Fruit fly (Drosophila melanogaster) whole organism, embryonic: ENCODE measurements around the gene Gprk2.
A peak's percentile ranks its signal among the peaks of the same experiment; 100 is the strongest.

Source experiments
- Abd-B ChIP-seq: fragments of 200-800 bp; sonication (Bioruptor generic); optimal IDR thresholded peaks from 2 replicates; lab custom pipeline; 2018; ENCODE audit warnings: missing biosample characterization, mild to moderate bottlenecking, missing genetic modification characterization, moderate library complexity
- Adf1 ChIP-seq: fragments of 200-800 bp; sonication (Bioruptor generic); IDR thresholded peaks from 2 replicates; pipeline ENCODE4 v1.3.6; 2022; ENCODE audit warnings: missing biosample characterization, missing genetic modification characterization
- BEAF-32 ChIP-seq: fragments of 200-800 bp; sonication (Bioruptor generic); optimal IDR thresholded peaks from 3 replicates; lab custom pipeline; 2017; ENCODE audit warnings: missing biosample characterization, missing genetic modification characterization, mild to moderate bottlenecking, moderate library complexity, missing genetic modification reagents
- CG13624 ChIP-seq: fragments of 200-800 bp; sonication (Bioruptor generic); optimal IDR thresholded peaks from 2 replicates; lab custom pipeline; 2016; ENCODE audit warnings: missing biosample characterization, missing genetic modification characterization
- CG13894 ChIP-seq: fragments of 200-800 bp; sonication (Bioruptor generic); optimal IDR thresholded peaks from 3 replicates; lab custom pipeline; 2018; ENCODE audit warnings: missing biosample characterization, mild to moderate bottlenecking, missing genetic modification characterization, moderate library complexity
- CG1603 ChIP-seq: fragments of 200-800 bp; sonication (Bioruptor generic); optimal IDR thresholded peaks from 2 replicates; lab custom pipeline; 2019; ENCODE audit warnings: missing biosample characterization, mild to moderate bottlenecking, missing genetic modification characterization, moderate library complexity
- CG17359 ChIP-seq: fragments of 200-800 bp; sonication (Bioruptor generic); optimal IDR thresholded peaks from 3 replicates; lab custom pipeline; 2018; ENCODE audit warnings: missing biosample characterization, mild to moderate bottlenecking, missing genetic modification characterization, moderate library complexity
- CG17802 ChIP-seq: fragments of 200-800 bp; sonication (Bioruptor generic); optimal IDR thresholded peaks from 2 replicates; lab custom pipeline; 2018; ENCODE audit warnings: missing biosample characterization, mild to moderate bottlenecking, missing genetic modification characterization, moderate library complexity
- CG18011 ChIP-seq: fragments of 200-800 bp; sonication (Bioruptor generic); optimal IDR thresholded peaks from 2 replicates; lab custom pipeline; 2017; ENCODE audit warnings: missing biosample characterization, missing genetic modification characterization, mild to moderate bottlenecking, moderate library complexity, missing genotype
- CG18262 ChIP-seq: fragments of 200-800 bp; optimal IDR thresholded peaks from 3 replicates; lab custom pipeline; 2019; ENCODE audit warnings: missing biosample characterization, mild to moderate bottlenecking, missing genetic modification characterization, moderate library complexity
- CG2120 ChIP-seq: fragments of 200-800 bp; sonication (Bioruptor generic); optimal IDR thresholded peaks from 3 replicates; lab custom pipeline; 2016; ENCODE audit warnings: missing biosample characterization, missing genetic modification characterization
- CG31365 ChIP-seq: fragments of 200-800 bp; sonication (Bioruptor generic); optimal IDR thresholded peaks from 2 replicates; lab custom pipeline; 2018; ENCODE audit warnings: missing biosample characterization, mild to moderate bottlenecking, missing genetic modification characterization
- CG3163 ChIP-seq: fragments of 200-800 bp; sonication (Bioruptor generic); optimal IDR thresholded peaks from 3 replicates; lab custom pipeline; 2016; ENCODE audit warnings: missing biosample characterization, missing genetic modification characterization
- CG4360 ChIP-seq: fragments of 200-800 bp; sonication (Bioruptor generic); IDR thresholded peaks from 2 replicates; pipeline ENCODE4 v1.3.6; 2022; ENCODE audit warnings: missing biosample characterization, missing genetic modification characterization
- CG8281 ChIP-seq: fragments of 200-800 bp; sonication (Bioruptor generic); optimal IDR thresholded peaks from 2 replicates; lab custom pipeline; 2018; ENCODE audit warnings: missing biosample characterization, mild to moderate bottlenecking, missing genetic modification characterization, moderate library complexity
- CoRest ChIP-seq: fragments of 200-800 bp; sonication (Bioruptor generic); optimal IDR thresholded peaks from 3 replicates; lab custom pipeline; 2018; ENCODE audit warnings: missing biosample characterization, mild to moderate bottlenecking, missing genetic modification characterization, moderate library complexity
- HLHmδ ChIP-seq: fragments of 200-800 bp; sonication (Bioruptor generic); optimal IDR thresholded peaks from 2 replicates; lab custom pipeline; 2018; ENCODE audit warnings: missing biosample characterization, mild to moderate bottlenecking, missing genetic modification characterization, moderate library complexity
- Hand ChIP-seq: fragments of 200-800 bp; sonication (Bioruptor generic); optimal IDR thresholded peaks from 2 replicates; lab custom pipeline; 2017; ENCODE audit warnings: mild to moderate bottlenecking, missing biosample characterization, missing genetic modification reagents, missing genetic modification characterization
- Hr51 ChIP-seq, 2 experiments: fragments of 200-800 bp; sonication (Bioruptor generic); optimal IDR thresholded peaks; 2 replicates in 1 of 2; 3 replicates in 1 of 2; lab custom pipeline; 2016 to 2018; ENCODE audit warnings: missing biosample characterization in 2 of 2, missing genetic modification characterization in 2 of 2, mild to moderate bottlenecking in 1 of 2, moderate library complexity in 1 of 2
- Hr78 ChIP-seq, 2 experiments: fragments of 200-800 bp in 1 of 2; fragments of >200 bp in 1 of 2; sonication (Bioruptor generic) in 1 of 2; optimal IDR thresholded peaks; 2 replicates each; lab custom pipeline; 2017 to 2019; ENCODE audit warnings: missing biosample characterization in 2 of 2, missing genetic modification characterization in 2 of 2, mild to moderate bottlenecking in 1 of 2, moderate library complexity in 1 of 2
- Mad ChIP-seq: fragments of 200-800 bp; sonication (Bioruptor generic); optimal IDR thresholded peaks from 2 replicates; lab custom pipeline; 2016; ENCODE audit warnings: missing biosample characterization, missing genetic modification characterization
- Scr ChIP-seq: fragments of 200-800 bp; sonication (Bioruptor generic); IDR thresholded peaks from 2 replicates; pipeline ENCODE4 v1.3.6; 2022; ENCODE audit warnings: missing biosample characterization, missing genetic modification characterization; ENCODE audit not compliant: partially characterized antibody
- Tbp ChIP-seq: fragments of >200 bp; optimal IDR thresholded peaks from 2 replicates; lab custom pipeline; 2018; ENCODE audit warnings: missing biosample characterization, missing genetic modification characterization
- Trl ChIP-seq, 3 experiments: fragments of >200 bp in 2 of 3; fragments of 200-800 bp in 1 of 3; sonication (Bioruptor generic) in 1 of 3; optimal IDR thresholded peaks; 2 replicates in 1 of 3; 3 replicates in 2 of 3; lab custom pipeline; 2016 to 2017; ENCODE audit warnings: missing biosample characterization in 1 of 3, missing genetic modification characterization in 1 of 3
- ab ChIP-seq: fragments of 200-800 bp; sonication (Bioruptor generic); optimal IDR thresholded peaks from 2 replicates; lab custom pipeline; 2016; ENCODE audit warnings: missing biosample characterization, missing genetic modification characterization
- al ChIP-seq: fragments of 200-800 bp; sonication (Bioruptor generic); IDR thresholded peaks from 2 replicates; pipeline ENCODE4 v1.3.6; 2022; ENCODE audit warnings: missing biosample characterization, missing genetic modification characterization
- ash1 ChIP-seq: fragments of 200-800 bp; sonication (Bioruptor generic); optimal IDR thresholded peaks from 2 replicates; lab custom pipeline; 2018; ENCODE audit warnings: missing biosample characterization, mild to moderate bottlenecking, missing genetic modification characterization
- cad ChIP-seq: fragments of >200 bp; optimal IDR thresholded peaks from 2 replicates; lab custom pipeline; 2017; ENCODE audit warnings: missing biosample characterization, missing genetic modification characterization
- croc ChIP-seq: fragments of 200-800 bp; sonication (Bioruptor generic); conservative IDR thresholded peaks from 3 replicates; pipeline ENCODE4 v1.3.6; 2022; ENCODE audit warnings: missing biosample characterization, missing genetic modification characterization
- disco-r ChIP-seq: fragments of 200-800 bp; sonication (Bioruptor generic); optimal IDR thresholded peaks from 2 replicates; lab custom pipeline; 2016; ENCODE audit warnings: missing biosample characterization, missing genetic modification characterization
- dpn ChIP-seq, 2 experiments: fragments of 200-800 bp; sonication (Bioruptor generic); optimal IDR thresholded peaks; 3 replicates each; lab custom pipeline; 2016; ENCODE audit warnings: missing biosample characterization in 2 of 2, missing genetic modification characterization in 2 of 2
- ems ChIP-seq: fragments of 200-800 bp; sonication (Bioruptor generic); optimal IDR thresholded peaks from 3 replicates; lab custom pipeline; 2016; ENCODE audit warnings: missing biosample characterization, missing genetic modification characterization
- gce ChIP-seq: fragments of 200-800 bp; sonication (Bioruptor generic); IDR thresholded peaks from 3 replicates; pipeline ENCODE4 v1.3.6; 2022; ENCODE audit warnings: missing biosample characterization, missing genetic modification characterization
- gcm ChIP-seq: fragments of 200-800 bp; sonication (Bioruptor generic); optimal IDR thresholded peaks from 2 replicates; lab custom pipeline; 2019; ENCODE audit warnings: missing biosample characterization, mild to moderate bottlenecking, missing genetic modification characterization, moderate library complexity
- grn ChIP-seq: fragments of 200-800 bp; sonication (Bioruptor generic); optimal IDR thresholded peaks from 3 replicates; lab custom pipeline; 2017; ENCODE audit warnings: missing biosample characterization, missing genetic modification characterization
- insv ChIP-seq, 2 experiments: fragments of 200-800 bp; sonication (Bioruptor generic); optimal IDR thresholded peaks; 3 replicates each; lab custom pipeline; 2016 to 2018; ENCODE audit warnings: missing biosample characterization in 2 of 2, missing genetic modification characterization in 2 of 2
- jing ChIP-seq: fragments of 200-800 bp; sonication (Bioruptor generic); optimal IDR thresholded peaks from 2 replicates; lab custom pipeline; 2018; ENCODE audit warnings: missing biosample characterization, mild to moderate bottlenecking, missing genetic modification characterization
- lab ChIP-seq: fragments of 200-800 bp; sonication (Bioruptor generic); optimal IDR thresholded peaks from 3 replicates; lab custom pipeline; 2017; ENCODE audit warnings: missing biosample characterization, missing genetic modification characterization, mild to moderate bottlenecking, moderate library complexity, missing genetic modification reagents
- lmd ChIP-seq: fragments of 200-800 bp; sonication (Bioruptor generic); IDR thresholded peaks from 2 replicates; pipeline ENCODE4 v1.3.6; 2022; ENCODE audit warnings: missing biosample characterization, missing genetic modification characterization
- mam ChIP-seq: fragments of 200-800 bp; sonication (Bioruptor generic); optimal IDR thresholded peaks from 3 replicates; lab custom pipeline; 2016; ENCODE audit warnings: missing biosample characterization, missing genetic modification characterization
- nau ChIP-seq: fragments of 200-800 bp; sonication (Bioruptor generic); optimal IDR thresholded peaks from 3 replicates; lab custom pipeline; 2017; ENCODE audit warnings: missing biosample characterization, mild to moderate bottlenecking, missing genetic modification characterization, missing genetic modification reagents
- nom ChIP-seq: fragments of 200-800 bp; sonication (Bioruptor generic); optimal IDR thresholded peaks from 2 replicates; lab custom pipeline; 2017; ENCODE audit warnings: missing biosample characterization, missing genetic modification characterization, mild to moderate bottlenecking, moderate library complexity, missing genetic modification reagents
- peb ChIP-seq: fragments of 200-800 bp; sonication (Bioruptor generic); IDR thresholded peaks from 2 replicates; pipeline ENCODE4 v1.3.6; 2022; ENCODE audit warnings: missing biosample characterization, missing genetic modification characterization
- pnt ChIP-seq: fragments of 200-800 bp; sonication (Bioruptor generic); optimal IDR thresholded peaks from 3 replicates; lab custom pipeline; 2016; ENCODE audit warnings: missing biosample characterization, missing genetic modification characterization
- pzg ChIP-seq: fragments of 200-800 bp; sonication (Bioruptor generic); optimal IDR thresholded peaks from 3 replicates; lab custom pipeline; 2018; ENCODE audit warnings: missing biosample characterization, mild to moderate bottlenecking, missing genetic modification characterization, moderate library complexity
- repo ChIP-seq: fragments of 200-800 bp; sonication (Bioruptor generic); optimal IDR thresholded peaks from 2 replicates; lab custom pipeline; 2016; ENCODE audit warnings: missing biosample characterization, missing genetic modification characterization
- tin ChIP-seq: fragments of 200-800 bp; sonication (Bioruptor generic); optimal IDR thresholded peaks from 3 replicates; lab custom pipeline; 2016; ENCODE audit warnings: missing biosample characterization, missing genetic modification characterization
- usp ChIP-seq: fragments of >200 bp; optimal IDR thresholded peaks from 2 replicates; lab custom pipeline; 2017; ENCODE audit warnings: missing biosample characterization, missing genetic modification characterization
- vvl ChIP-seq: fragments of 200-800 bp; sonication (Bioruptor generic); IDR thresholded peaks from 2 replicates; pipeline ENCODE4 v1.3.6; 2022; ENCODE audit warnings: missing biosample characterization, missing genetic modification characterization
- zf30C ChIP-seq: fragments of 200-800 bp; sonication (Bioruptor generic); optimal IDR thresholded peaks from 3 replicates; lab custom pipeline; 2018; ENCODE audit warnings: missing biosample characterization, mild to moderate bottlenecking, missing genetic modification characterization

The Gprk2 gene

DNA sequence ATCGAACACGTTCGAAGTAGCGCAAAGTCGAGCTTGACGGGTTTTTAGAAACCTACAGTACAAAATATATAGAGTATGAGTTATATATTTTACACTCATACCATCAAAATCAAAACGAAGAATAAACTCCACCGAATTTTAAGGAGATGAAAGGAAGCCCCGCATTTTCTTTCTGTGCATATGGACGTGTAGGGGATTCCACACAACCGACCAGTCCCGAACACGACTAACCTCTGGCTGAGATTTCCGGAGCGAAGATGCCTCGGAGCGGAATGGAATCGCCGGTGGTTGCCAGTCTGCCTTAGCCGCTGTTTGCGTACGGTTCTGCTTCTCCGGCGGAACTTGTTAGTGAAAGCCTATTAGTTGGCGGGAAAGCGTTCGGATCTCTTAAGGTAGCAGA, 20.9 kb upstream of the Gprk2 start (continued):
- TF ChIP-seq Hand (GFP tag; lab: Kevin White, UChicago) (peak; percentile 87), Abd-B (peak; percentile 97), CG3163 (GFP tag; lab: Kevin White, UChicago) (peak; percentile 89), nau (GFP tag; lab: Kevin White, UChicago) (peak; percentile 96), CG8281 (tag; lab: Kevin White, UChicago) (peak; percentile 84), ems (GFP tag; lab: Kevin White, UChicago) (peak; percentile 99), CG2120 (GFP tag; lab: Kevin White, UChicago) (peak; percentile 99), lab (peak; percentile 98), BEAF-32 (GFP tag; lab: Kevin White, UChicago) (peak; percentile 12), grn (peak; percentile 70), Scr (no peak), croc (GFP tag; lab: Robert Waterston, UW) (peak; percentile 98), pnt (peak; percentile 98), Hr51 (GFP tag; optimal IDR thresholded peaks at IDR 0.05; lab: Kevin White, UChicago) (peak; percentile 97 to 98), usp (GFP tag; lab: Kevin White, UChicago) (no peak), mam (GFP tag; lab: Kevin White, UChicago) (peak; percentile 99), CG31365 (tag; lab: Kevin White, UChicago) (peak; percentile 77), disco-r (GFP tag; lab: Kevin White, UChicago) (peak; percentile 95), CG17359 (tag; lab: Kevin White, UChicago) (peak; percentile 97), CG18011 (GFP tag; lab: Kevin White, UChicago) (peak; percentile 89), ash1 (GFP tag; lab: Kevin White, UChicago) (peak; percentile 79), ab (GFP tag; lab: Kevin White, UChicago) (peak; percentile 90), HLHmδ (GFP tag; lab: Kevin White, UChicago) (peak; percentile 45), CG13624 (GFP tag; lab: Kevin White, UChicago) (peak; percentile 98), cad (GFP tag; lab: Kevin White, UChicago) (no peak), Hr78 (GFP tag; optimal IDR thresholded peaks at IDR 0.05; lab: Kevin White, UChicago) (peak in 1 of 2 experiments; percentile 78), jing (GFP tag; lab: Kevin White, UChicago) (peak; percentile 96), gce (GFP tag; lab: Robert Waterston, UW) (peak; percentile 93), tin (GFP tag; lab: Kevin White, UChicago) (peak; percentile 96), pzg (GFP tag; lab: Kevin White, UChicago) (peak; percentile 27), gcm (GFP tag; lab: Kevin White, UChicago) (peak; percentile 95), Tbp (GFP tag; lab: Kevin White, UChicago) (no peak), lmd (GFP tag; lab: Robert Waterston, UW) (peak; percentile 99), CG18262 (tag; lab: Kevin White, UChicago) (peak; percentile 96), CG17802 (peak; percentile 83), nom (no peak), CG13894 (tag; lab: Kevin White, UChicago) (peak; percentile 94), CoRest (tag; lab: Kevin White, UChicago) (peak; percentile 97), peb (GFP tag; lab: Robert Waterston, UW) (peak; percentile 93), Trl (optimal IDR thresholded peaks at IDR 0.05; lab: Kevin White, UChicago) (peak; percentile 19 to 45), Trl (GFP tag; optimal IDR thresholded peaks at IDR 0.05; lab: Kevin White, UChicago) (peak; percentile 99), CG4360 (GFP tag; lab: Robert Waterston, UW) (peak; percentile 79), vvl (peak; percentile 99), Adf1 (peak; percentile 84), al (GFP tag; lab: Robert Waterston, UW) (peak; percentile 98), CG1603 (tag; lab: Kevin White, UChicago) (peak; percentile 95), dpn (GFP tag; optimal IDR thresholded peaks at IDR 0.05; lab: Kevin White, UChicago) (peak; percentile 98), zf30C (peak; percentile 22), insv (GFP tag; optimal IDR thresholded peaks at IDR 0.05; lab: Kevin White, UChicago) (peak; percentile 33 to 50), repo (peak; percentile 94), Mad (peak; percentile 98)
